Worm (Caenorhabditis elegans): ENCODE data around the gene sri-61.

The sri-61 gene

DNA sequence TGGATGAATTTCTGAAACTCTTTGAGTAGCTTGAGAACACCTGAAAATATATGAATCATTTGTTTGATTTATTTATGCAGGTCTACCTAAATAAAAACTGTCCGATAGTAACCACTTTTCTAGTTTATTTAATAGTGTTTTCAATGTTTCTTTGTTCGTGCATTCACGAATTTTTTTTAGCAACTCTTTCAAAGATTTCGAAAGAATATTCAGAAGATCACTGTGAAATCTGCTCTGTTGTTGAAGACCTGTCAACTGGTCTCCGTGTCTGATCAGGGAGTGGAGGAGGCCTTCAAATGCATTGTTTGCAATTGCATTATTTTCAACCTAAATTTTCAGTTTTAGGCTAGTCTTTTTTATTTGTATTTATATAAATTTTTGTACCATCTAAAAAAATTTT is 9.8 kb upstream of the sri-61 start, which contains the start of gene T05A8.1:
T05A8.1 (minus strand) TSS at position 101 of the 400 bp plus-strand sequence.
- TF ChIP-seq ces-1 (GFP tag; optimal IDR thresholded peaks at IDR 0.05) = no peak
- TF ChIP-seq arid-1 (GFP tag; conservative IDR thresholded peaks at IDR 0.05) = no peak
- no peak for TF ChIP-seq mep-1 (tag; optimal IDR thresholded peaks at IDR 0.05)
- TF ChIP-seq Y5F2A.4 (GFP tag; optimal IDR thresholded peaks at IDR 0.05) = no peak
- no peak for TF ChIP-seq ceh-62 (tag; optimal IDR thresholded peaks at IDR 0.05)
- TF ChIP-seq dmd-8 (GFP tag; IDR thresholded peaks at IDR 0.05) = no peak
- no peak for TF ChIP-seq daf-8 (GFP tag; IDR thresholded peaks at IDR 0.05)
- TF ChIP-seq hlh-11 (tag; optimal IDR thresholded peaks at IDR 0.05) = no peak
- no peak for TF ChIP-seq egl-27 (tag; optimal IDR thresholded peaks at IDR 0.05)
- no peak for TF ChIP-seq mxl-3 (GFP tag; optimal IDR thresholded peaks at IDR 0.05)
- TF ChIP-seq mxl-2 (GFP tag; conservative IDR thresholded peaks at IDR 0.05) = no peak
- no peak for TF ChIP-seq ZK337.2 (GFP tag; IDR thresholded peaks at IDR 0.05)
- no peak for TF ChIP-seq set-16 (GFP tag; IDR thresholded peaks at IDR 0.05)
- TF ChIP-seq spr-1 (tag; optimal IDR thresholded peaks at IDR 0.05) = no peak
- TF ChIP-seq tra-1 (GFP tag; IDR thresholded peaks at IDR 0.05) = no peak
- no peak for TF ChIP-seq Y75B8A.6 (GFP tag; IDR thresholded peaks at IDR 0.05)
- TF ChIP-seq ceh-32 (tag; optimal IDR thresholded peaks at IDR 0.05; ENCODE audit: poor library complexity) = no peak

DNA sequence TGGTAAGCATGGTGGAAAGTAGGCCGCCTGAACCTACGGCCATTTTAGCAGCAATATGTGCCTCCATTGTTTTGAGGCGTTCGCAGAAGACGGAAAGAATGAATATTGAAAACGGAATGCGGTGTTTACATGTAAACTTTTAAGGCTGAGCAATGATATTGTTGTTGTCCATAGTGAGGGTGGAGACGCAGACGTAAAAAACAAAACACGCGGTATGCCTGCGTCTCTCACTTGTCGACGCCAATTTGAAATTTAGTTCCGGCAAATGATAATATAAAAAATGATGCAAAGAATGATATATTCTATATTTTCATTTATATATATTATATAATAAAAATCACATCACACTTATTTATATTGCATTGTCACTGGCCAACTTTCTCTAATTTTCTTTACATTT is 7.7 kb upstream of the sri-61 start, which contains the start of gene Y47G7B.2:
Y47G7B.2 (minus strand) TSS at position 143 of the 400 bp plus-strand sequence.
- TF ChIP-seq unc-130 (GFP tag; optimal IDR thresholded peaks at IDR 0.05) (no peak), daf-12 (tag; optimal IDR thresholded peaks at IDR 0.05) (no peak), Y5F2A.4 (GFP tag; optimal IDR thresholded peaks at IDR 0.05) (no peak), snpc-1.2 (GFP tag; IDR thresholded peaks at IDR 0.05) (no peak), dpl-1 (GFP tag; optimal IDR thresholded peaks at IDR 0.05) (no peak), ceh-62 (tag; optimal IDR thresholded peaks at IDR 0.05) (no peak), duxl-1 (tag; optimal IDR thresholded peaks at IDR 0.05; ENCODE audit: poor library complexity) (peak; percentile 90), ceh-44 (GFP tag; IDR thresholded peaks at IDR 0.05) (no peak), mes-2 (tag; optimal IDR thresholded peaks at IDR 0.05; ENCODE audit: poor library complexity, severe bottlenecking) (peak; percentile 45), pha-4 (GFP tag; IDR thresholded peaks at IDR 0.05) (no peak), pha-4 (tag; optimal IDR thresholded peaks at IDR 0.05) (no peak), T26A8.4 (GFP tag; IDR thresholded peaks at IDR 0.05) (no peak), dmd-6 (GFP tag; IDR thresholded peaks at IDR 0.05) (0 out of 2 replicates have a peak, but pooled peaks have one; percentile 10), tra-1 (GFP tag; IDR thresholded peaks at IDR 0.05) (no peak), zag-1 (tag; optimal IDR thresholded peaks at IDR 0.05) (no peak), jun-1 (tag; optimal IDR thresholded peaks at IDR 0.05) (no peak), F26F4.8 (GFP tag; conservative IDR thresholded peaks at IDR 0.05) (no peak), lin-15B (tag; optimal IDR thresholded peaks at IDR 0.05) (no peak), skn-1 (tag; optimal IDR thresholded peaks at IDR 0.05) (no peak), ceh-28 (tag; optimal IDR thresholded peaks at IDR 0.05) (no peak), unc-39 (tag; optimal IDR thresholded peaks at IDR 0.05) (no peak), nhr-11 (tag; optimal IDR thresholded peaks at IDR 0.05) (no peak), ZK337.2 (GFP tag; IDR thresholded peaks at IDR 0.05) (no peak), pqm-1 (tag; optimal IDR thresholded peaks at IDR 0.05) (no peak), hlh-11 (tag; optimal IDR thresholded peaks at IDR 0.05) (peak; percentile 25), ctbp-1 (GFP tag; IDR thresholded peaks at IDR 0.05) (no peak), rbr-2 (tag; optimal IDR thresholded peaks at IDR 0.05) (no peak), daf-16 (GFP tag; optimal IDR thresholded peaks at IDR 0.05) (no peak), daf-16 (tag; optimal IDR thresholded peaks at IDR 0.05) (peak; percentile 68), hlh-30 (tag; optimal IDR thresholded peaks at IDR 0.05; ENCODE audit: insufficient read depth) (peak; percentile 49), zfp-3 (GFP tag; conservative IDR thresholded peaks at IDR 0.05) (no peak), nhr-42 (GFP tag; IDR thresholded peaks at IDR 0.05) (no peak), snpc-4 (tag; optimal IDR thresholded peaks at IDR 0.05) (no peak), spr-1 (tag; optimal IDR thresholded peaks at IDR 0.05) (no peak), F10B5.3 (tag; optimal IDR thresholded peaks at IDR 0.05) (no peak), zip-2 (tag; optimal IDR thresholded peaks at IDR 0.05) (no peak), F44E2.7 (GFP tag; IDR thresholded peaks at IDR 0.05) (no peak), ceh-32 (tag; optimal IDR thresholded peaks at IDR 0.05; ENCODE audit: poor library complexity) (no peak)

Data from whole organism, L4 larva.